Worm (Caenorhabditis elegans) whole organism, L2 larva: Measurements from ENCODE around the gene srbc-6.

Source experiments
- C34F6.9 ChIP-seq: fragments of 150-350 bp; optimal IDR thresholded peaks from 2 replicates; lab custom pipeline; 2014; ENCODE audit warnings: missing biosample characterization, missing genetic modification characterization
- F13H6.1 ChIP-seq: sonication (generic microtip); optimal IDR thresholded peaks from 2 replicates; lab custom pipeline; 2016; ENCODE audit warnings: missing genetic modification characterization, missing compliant biosample characterization
- R02D3.7 ChIP-seq: fragments of 150-350 bp; optimal IDR thresholded peaks from 2 replicates; lab custom pipeline; 2014; ENCODE audit warnings: missing biosample characterization, missing genetic modification characterization
- Y55F3AM.14 ChIP-seq: fragments of 200-800 bp; sonication (Bioruptor generic); optimal IDR thresholded peaks from 2 replicates; lab custom pipeline; 2018; ENCODE audit warnings: mild to moderate bottlenecking, missing genetic modification characterization, missing compliant biosample characterization
- alr-1 ChIP-seq: fragments of 150-350 bp; optimal IDR thresholded peaks from 2 replicates; lab custom pipeline; 2014; ENCODE audit warnings: missing biosample characterization, missing genetic modification characterization
- ama-1 ChIP-seq: fragments of 150-350 bp; optimal IDR thresholded peaks from 2 replicates; lab custom pipeline; 2018; ENCODE audit warnings: inconsistent platforms
- blmp-1 ChIP-seq: sonication (generic microtip); optimal IDR thresholded peaks from 2 replicates; lab custom pipeline; 2017; ENCODE audit warnings: missing genetic modification characterization, mild to moderate bottlenecking, missing compliant biosample characterization, antibody characterized with exemption, moderate library complexity; ENCODE audit not compliant: insufficient read depth
- ceh-16 ChIP-seq: fragments of 150-350 bp; optimal IDR thresholded peaks from 2 replicates; lab custom pipeline; 2014; ENCODE audit warnings: missing biosample characterization, missing genetic modification characterization
- dmd-4 ChIP-seq: sonication (generic microtip); optimal IDR thresholded peaks from 2 replicates; lab custom pipeline; 2017; ENCODE audit warnings: missing biosample characterization, missing genetic modification characterization
- egl-27 ChIP-seq: sonication (generic microtip); optimal IDR thresholded peaks from 3 replicates; lab custom pipeline; 2017; ENCODE audit warnings: missing biosample characterization, missing genetic modification reagents, missing genetic modification characterization
- elt-1 ChIP-seq: fragments of 150-350 bp; optimal IDR thresholded peaks from 2 replicates; lab custom pipeline; 2014; ENCODE audit warnings: missing biosample characterization, missing genetic modification characterization
- fos-1 ChIP-seq: fragments of 150-350 bp; optimal IDR thresholded peaks from 2 replicates; lab custom pipeline; 2014; ENCODE audit warnings: missing biosample characterization, missing genetic modification characterization
- gmeb-1 ChIP-seq: fragments of 150-350 bp; optimal IDR thresholded peaks from 2 replicates; lab custom pipeline; 2014; ENCODE audit warnings: missing biosample characterization, missing genetic modification characterization
- lin-11 ChIP-seq: fragments of 150-350 bp; sonication (generic microtip); optimal IDR thresholded peaks from 2 replicates; lab custom pipeline; 2014; ENCODE audit warnings: missing biosample characterization, missing genetic modification characterization, inconsistent platforms, mixed read lengths
- lin-39 ChIP-seq: fragments of 150-350 bp; optimal IDR thresholded peaks from 2 replicates; lab custom pipeline; 2014; ENCODE audit warnings: missing biosample characterization, missing genetic modification reagents, missing genetic modification characterization
- mab-5 ChIP-seq: fragments of 150-350 bp; optimal IDR thresholded peaks from 2 replicates; lab custom pipeline; 2014; ENCODE audit warnings: missing biosample characterization, missing genetic modification characterization
- mbf-1 ChIP-seq: sonication (generic microtip); optimal IDR thresholded peaks from 2 replicates; lab custom pipeline; 2017; ENCODE audit warnings: missing biosample characterization, missing genetic modification characterization
- mdl-1 ChIP-seq, 2 experiments: fragments of 150-350 bp in 1 of 2; sonication (generic microtip) in 1 of 2; optimal IDR thresholded peaks; 2 replicates each; lab custom pipeline; 2017; ENCODE audit warnings: missing biosample characterization in 2 of 2, missing genetic modification characterization in 2 of 2
- nhr-10 ChIP-seq: sonication (generic microtip); optimal IDR thresholded peaks from 2 replicates; lab custom pipeline; 2017; ENCODE audit warnings: missing biosample characterization, missing genetic modification characterization
- nhr-11 ChIP-seq: fragments of 150-350 bp; optimal IDR thresholded peaks from 2 replicates; lab custom pipeline; 2014; ENCODE audit warnings: missing biosample characterization, missing genetic modification characterization
- nhr-12 ChIP-seq: fragments of 150-350 bp; optimal IDR thresholded peaks from 2 replicates; lab custom pipeline; 2014; ENCODE audit warnings: missing biosample characterization, missing genetic modification characterization
- nhr-129 ChIP-seq: fragments of 150-350 bp; optimal IDR thresholded peaks from 2 replicates; lab custom pipeline; 2014; ENCODE audit warnings: missing biosample characterization, missing genetic modification characterization
- nhr-21 ChIP-seq: fragments of 150-350 bp; optimal IDR thresholded peaks from 2 replicates; lab custom pipeline; 2014; ENCODE audit warnings: missing biosample characterization, missing genetic modification characterization
- nhr-23 ChIP-seq: fragments of 150-350 bp; optimal IDR thresholded peaks from 2 replicates; lab custom pipeline; 2014; ENCODE audit warnings: missing biosample characterization, missing genetic modification reagents, missing genetic modification characterization
- nhr-237 ChIP-seq: fragments of 150-350 bp; optimal IDR thresholded peaks from 2 replicates; lab custom pipeline; 2014; ENCODE audit warnings: missing biosample characterization, missing genetic modification characterization
- nhr-25 ChIP-seq: fragments of 150-350 bp; sonication (generic microtip); optimal IDR thresholded peaks from 3 replicates; lab custom pipeline; 2014; ENCODE audit warnings: missing biosample characterization, missing genetic modification characterization
- nhr-6 ChIP-seq: fragments of 150-350 bp; optimal IDR thresholded peaks from 2 replicates; lab custom pipeline; 2014; ENCODE audit warnings: missing biosample characterization, missing genetic modification characterization
- sem-4 ChIP-seq: fragments of 150-350 bp; optimal IDR thresholded peaks from 2 replicates; lab custom pipeline; 2014; ENCODE audit warnings: missing biosample characterization, missing genetic modification reagents, missing genetic modification characterization
- skn-1 ChIP-seq: sonication (generic microtip); optimal IDR thresholded peaks from 2 replicates; lab custom pipeline; 2017; ENCODE audit warnings: missing biosample characterization, missing genetic modification characterization
- sma-9 ChIP-seq, 2 experiments: fragments of 150-350 bp in 1 of 2; sonication (generic microtip) in 1 of 2; optimal IDR thresholded peaks; 2 replicates each; lab custom pipeline; 2014 to 2016; ENCODE audit warnings: missing genetic modification characterization in 2 of 2, mild to moderate bottlenecking in 1 of 2, missing biosample characterization in 1 of 2, missing compliant biosample characterization in 1 of 2, missing genetic modification reagents in 1 of 2, moderate library complexity in 1 of 2
- unc-39 ChIP-seq: fragments of 150-350 bp; optimal IDR thresholded peaks from 2 replicates; lab custom pipeline; 2014; ENCODE audit warnings: missing biosample characterization, missing genetic modification characterization
- unc-55 ChIP-seq: fragments of 150-350 bp; sonication (generic microtip); optimal IDR thresholded peaks from 3 replicates; lab custom pipeline; 2014; ENCODE audit warnings: missing biosample characterization, missing genetic modification reagents, missing genetic modification characterization
- zag-1 ChIP-seq: fragments of 150-350 bp; optimal IDR thresholded peaks from 2 replicates; lab custom pipeline; 2014; ENCODE audit warnings: missing biosample characterization, missing genetic modification characterization
- ztf-1 ChIP-seq: fragments of 200-800 bp; sonication (Bioruptor generic); conservative IDR thresholded peaks from 2 replicates; pipeline ENCODE4 v1.3.6; 2022; ENCODE audit warnings: missing genetic modification characterization, missing compliant biosample characterization
- ztf-11 ChIP-seq: sonication (generic microtip); optimal IDR thresholded peaks from 2 replicates; lab custom pipeline; 2017; ENCODE audit warnings: missing biosample characterization, missing genetic modification characterization
- ztf-4 ChIP-seq: fragments of 150-350 bp; optimal IDR thresholded peaks from 2 replicates; lab custom pipeline; 2014; ENCODE audit warnings: missing biosample characterization, missing genetic modification characterization

The srbc-6 gene

DNA sequence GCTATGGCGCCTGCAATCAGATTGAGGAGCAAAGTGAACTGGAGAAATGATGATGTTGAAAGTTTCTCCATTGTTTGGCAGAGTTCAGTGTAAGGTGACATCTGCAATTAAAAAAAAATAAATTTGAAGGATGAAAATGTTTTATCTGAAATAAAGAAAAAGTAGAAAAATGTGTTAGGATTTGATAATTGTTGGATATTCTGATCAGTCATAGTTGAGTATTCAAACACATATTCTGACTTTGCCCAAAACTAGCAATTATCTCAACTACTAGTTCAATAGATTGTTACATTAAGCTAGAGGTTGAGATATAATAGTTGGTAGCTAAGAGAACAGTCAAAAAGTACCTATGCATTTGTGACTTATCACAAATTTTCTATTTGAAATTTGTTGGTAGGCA is 25.4 kb upstream of the srbc-6 start, which contains the start of gene srab-10:
Gene srab-10 (minus strand): TSS at position 101 of the 400 bp plus-strand sequence.
- TF ChIP-seq fos-1 (tag; lab: Kevin White, UChicago) (no peak), C34F6.9 (no peak), F13H6.1 (tag; lab: Kevin White, UChicago) (no peak), nhr-237 (tag; lab: Kevin White, UChicago) (no peak), mbf-1 (tag; lab: Kevin White, UChicago) (no peak), unc-39 (no peak), mab-5 (no peak), nhr-12 (tag; lab: Kevin White, UChicago) (no peak), nhr-25 (tag; lab: Kevin White, UChicago) (no peak), mdl-1 (tag; optimal IDR thresholded peaks at IDR 0.05; lab: Kevin White, UChicago) (no peak), ceh-16 (tag; lab: Kevin White, UChicago) (no peak), egl-27 (no peak), skn-1 (no peak), ztf-1 (GFP tag; lab: Robert Waterston, UW) (no peak), blmp-1 (tag; lab: Kevin White, UChicago) (no peak), lin-11 (tag; lab: Kevin White, UChicago) (no peak), dmd-4 (tag; lab: Kevin White, UChicago) (no peak), sem-4 (tag; lab: Kevin White, UChicago) (no peak), nhr-21 (tag; lab: Kevin White, UChicago) (no peak), alr-1 (tag; lab: Kevin White, UChicago) (no peak)

DNA sequence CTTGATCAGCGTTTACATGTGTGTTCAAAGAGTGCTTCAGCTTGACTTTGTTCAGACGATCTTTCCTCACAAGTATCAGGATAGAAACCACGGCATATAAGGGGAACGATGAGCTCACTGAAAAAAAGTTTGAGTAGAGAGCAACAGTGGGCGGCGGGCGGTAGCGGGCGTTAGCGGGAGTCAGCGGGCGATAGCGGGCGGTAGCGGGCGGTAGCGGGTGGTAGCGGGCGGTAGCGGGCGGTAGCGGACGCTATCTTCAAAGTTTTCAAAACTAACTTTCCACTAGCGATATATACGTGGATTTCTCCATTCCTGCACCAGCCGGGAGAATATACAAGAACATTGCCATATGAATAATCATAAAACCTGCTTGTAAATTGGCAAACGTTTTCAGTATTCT is 24.7 kb upstream of the srbc-6 start:
- no peak for TF ChIP-seq nhr-12 (tag; lab: Kevin White, UChicago)
- no peak for TF ChIP-seq zag-1 (tag; lab: Kevin White, UChicago)
- TF ChIP-seq unc-55: no peak
- TF ChIP-seq nhr-10 (tag; lab: Kevin White, UChicago): no peak
- TF ChIP-seq ztf-11 (tag; lab: Kevin White, UChicago): no peak
- no peak for TF ChIP-seq blmp-1 (tag; lab: Kevin White, UChicago)
- TF ChIP-seq nhr-25 (tag; lab: Kevin White, UChicago): no peak
- no peak for TF ChIP-seq skn-1

DNA sequence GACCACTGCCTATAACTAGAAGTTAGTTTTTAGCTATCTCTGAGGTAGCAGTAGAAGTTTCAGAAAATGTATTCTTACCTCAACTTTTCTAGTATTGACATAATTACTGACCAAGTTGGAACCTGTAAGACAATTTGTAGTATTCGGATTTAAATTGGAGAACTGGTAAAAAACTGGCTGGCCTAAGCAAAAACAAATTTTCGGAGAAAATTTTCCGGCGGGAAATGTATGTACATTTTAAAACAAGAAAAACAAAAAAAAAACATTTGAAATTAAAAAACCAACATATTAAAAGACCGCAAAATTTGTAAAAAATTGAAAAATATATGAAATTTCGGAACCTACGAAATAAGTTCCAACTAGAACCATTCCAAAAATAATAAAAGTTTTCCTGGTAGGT is 23.0 kb upstream of the srbc-6 start, which contains the start of gene srab-11:
Gene srab-11 (minus strand): TSS at position 101 of the 400 bp plus-strand sequence.
- TF ChIP-seq ztf-4 (tag; lab: Kevin White, UChicago) (no peak), R02D3.7 (tag; lab: Kevin White, UChicago) (no peak), fos-1 (tag; lab: Kevin White, UChicago) (no peak), blmp-1 (tag; lab: Kevin White, UChicago) (no peak), dmd-4 (tag; lab: Kevin White, UChicago) (no peak), nhr-23 (tag; lab: Kevin White, UChicago) (no peak), nhr-11 (no peak), mdl-1 (tag; optimal IDR thresholded peaks at IDR 0.05; lab: Kevin White, UChicago) (no peak), nhr-12 (tag; lab: Kevin White, UChicago) (no peak), ztf-11 (tag; lab: Kevin White, UChicago) (no peak), mbf-1 (tag; lab: Kevin White, UChicago) (no peak), sem-4 (tag; lab: Kevin White, UChicago) (no peak), nhr-21 (tag; lab: Kevin White, UChicago) (no peak), ceh-16 (tag; lab: Kevin White, UChicago) (no peak)

DNA sequence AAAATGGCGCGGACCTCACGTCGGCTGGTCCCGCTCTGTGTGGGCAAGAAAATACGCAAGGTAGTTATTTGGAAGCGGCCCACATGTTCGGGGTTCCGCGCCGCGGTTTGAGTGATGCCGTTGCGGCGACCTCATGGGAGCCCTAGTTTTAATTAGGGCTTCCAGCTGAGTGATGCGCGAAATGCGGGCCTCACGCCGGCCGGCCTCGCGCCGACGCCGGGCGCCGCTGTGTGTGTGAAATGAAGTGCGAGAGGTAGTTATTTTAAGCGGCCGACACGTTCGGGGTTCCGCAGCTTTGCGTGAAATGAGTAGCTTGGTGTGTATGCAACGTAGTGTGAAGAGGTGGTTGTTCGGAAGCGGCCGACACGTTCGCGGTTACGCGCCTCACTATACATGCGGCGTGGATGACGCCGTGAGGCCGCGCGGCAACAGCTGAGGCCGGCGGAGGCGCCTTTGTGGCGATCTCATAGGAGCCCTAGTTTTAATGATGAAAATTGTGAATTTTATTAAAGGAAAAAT is 20.0 kb upstream of the srbc-6 start:
- TF ChIP-seq nhr-6 (tag; lab: Kevin White, UChicago): no peak
- no peak for TF ChIP-seq sma-9 (GFP tag; optimal IDR thresholded peaks at IDR 0.05; lab: Kevin White, UChicago)
- no peak for TF ChIP-seq sma-9 (tag; optimal IDR thresholded peaks at IDR 0.05; lab: Kevin White, UChicago)
- no peak for TF ChIP-seq mbf-1 (tag; lab: Kevin White, UChicago)
- no peak for TF ChIP-seq skn-1
- TF ChIP-seq unc-39: no peak
- TF ChIP-seq nhr-25 (tag; lab: Kevin White, UChicago): no peak
- TF ChIP-seq nhr-23 (tag; lab: Kevin White, UChicago): no peak
- TF ChIP-seq nhr-129 (tag; lab: Kevin White, UChicago): no peak
- no peak for TF ChIP-seq ama-1 (lab: Kevin White, UChicago)
- no peak for TF ChIP-seq nhr-10 (tag; lab: Kevin White, UChicago)
- no peak for TF ChIP-seq unc-55
- no peak for TF ChIP-seq ztf-4 (tag; lab: Kevin White, UChicago)
- no peak for TF ChIP-seq nhr-237 (tag; lab: Kevin White, UChicago)
- no peak for TF ChIP-seq lin-39 (tag; lab: Kevin White, UChicago)
- no peak for TF ChIP-seq gmeb-1 (tag; lab: Kevin White, UChicago)
- no peak for TF ChIP-seq zag-1 (tag; lab: Kevin White, UChicago)
- TF ChIP-seq nhr-12 (tag; lab: Kevin White, UChicago): no peak
- no peak for TF ChIP-seq Y55F3AM.14 (GFP tag; lab: Kevin White, UChicago)
- TF ChIP-seq blmp-1 (tag; lab: Kevin White, UChicago): no peak
- TF ChIP-seq elt-1 (tag; lab: Kevin White, UChicago): no peak
